Worm (Caenorhabditis elegans) whole organism, late embryonic: ENCODE data around the gene C06C3.7.

ENCODE experiments used
- F13H6.1 ChIP-seq: sonication (generic microtip); optimal IDR thresholded peaks from 2 replicates; lab custom pipeline; 2016; ENCODE audit warnings: missing genetic modification characterization, missing compliant biosample characterization
- ama-1 ChIP-seq: fragments of 150-350 bp; optimal IDR thresholded peaks from 2 replicates; lab custom pipeline; 2014
- ceh-14 ChIP-seq: sonication (generic microtip); optimal IDR thresholded peaks from 2 replicates; lab custom pipeline; 2016; ENCODE audit warnings: missing genotype, missing genetic modification characterization, missing compliant biosample characterization
- ceh-2 ChIP-seq: sonication (generic microtip); optimal IDR thresholded peaks from 2 replicates; lab custom pipeline; 2016; ENCODE audit warnings: missing genotype, missing genetic modification characterization, missing compliant biosample characterization
- ceh-30 ChIP-seq: fragments of 150-350 bp; optimal IDR thresholded peaks from 2 replicates; lab custom pipeline; 2014; ENCODE audit warnings: missing biosample characterization, missing genetic modification characterization
- ceh-31 ChIP-seq: sonication (generic microtip); optimal IDR thresholded peaks from 2 replicates; lab custom pipeline; 2016; ENCODE audit warnings: missing genetic modification characterization, missing compliant biosample characterization
- ceh-34 ChIP-seq: sonication (generic microtip); optimal IDR thresholded peaks from 2 replicates; lab custom pipeline; 2016; ENCODE audit warnings: mild to moderate bottlenecking, missing genetic modification characterization, missing compliant biosample characterization
- ceh-48 ChIP-seq: sonication (generic microtip); optimal IDR thresholded peaks from 2 replicates; lab custom pipeline; 2016; ENCODE audit warnings: missing genetic modification characterization, inconsistent platforms, missing compliant biosample characterization
- dmd-4 ChIP-seq: sonication (generic microtip); optimal IDR thresholded peaks from 2 replicates; lab custom pipeline; 2016; ENCODE audit warnings: borderline replicate concordance, missing genetic modification characterization, missing compliant biosample characterization
- elt-2 ChIP-seq: sonication (generic microtip); optimal IDR thresholded peaks from 2 replicates; lab custom pipeline; 2016; ENCODE audit warnings: missing genetic modification reagents, missing genetic modification characterization, missing compliant biosample characterization
- fkh-10 ChIP-seq: fragments of 150-350 bp; optimal IDR thresholded peaks from 2 replicates; lab custom pipeline; 2014; ENCODE audit warnings: missing biosample characterization, missing genetic modification reagents, missing genetic modification characterization
- fkh-6 ChIP-seq: sonication (generic microtip); optimal IDR thresholded peaks from 2 replicates; lab custom pipeline; 2016; ENCODE audit warnings: missing genetic modification characterization, missing compliant biosample characterization
- hlh-13 ChIP-seq: fragments of 200-800 bp; sonication (Bioruptor generic); optimal IDR thresholded peaks from 2 replicates; lab custom pipeline; 2018; ENCODE audit warnings: mild to moderate bottlenecking, missing genetic modification characterization, missing compliant biosample characterization
- hlh-15 ChIP-seq: sonication (generic microtip); optimal IDR thresholded peaks from 2 replicates; lab custom pipeline; 2016; ENCODE audit warnings: missing genetic modification characterization, missing compliant biosample characterization
- hlh-30 ChIP-seq: sonication (generic microtip); optimal IDR thresholded peaks from 2 replicates; lab custom pipeline; 2017; ENCODE audit warnings: antibody characterized with exemption, missing genetic modification characterization, missing compliant biosample characterization; ENCODE audit not compliant: insufficient read depth
- hlh-8 ChIP-seq: sonication (generic microtip); optimal IDR thresholded peaks from 2 replicates; lab custom pipeline; 2016; ENCODE audit warnings: missing genotype, missing genetic modification characterization, missing compliant biosample characterization
- lin-11 ChIP-seq: fragments of 200-800 bp; sonication (Bioruptor generic); optimal IDR thresholded peaks from 2 replicates; lab custom pipeline; 2018; ENCODE audit warnings: mild to moderate bottlenecking, missing genetic modification characterization, missing compliant biosample characterization
- nhr-11 ChIP-seq: fragments of 150-350 bp; optimal IDR thresholded peaks from 2 replicates; lab custom pipeline; 2014; ENCODE audit warnings: missing biosample characterization, missing genetic modification characterization
- nhr-232 ChIP-seq: sonication (generic microtip); optimal IDR thresholded peaks from 2 replicates; lab custom pipeline; 2016; ENCODE audit warnings: missing genetic modification characterization, missing compliant biosample characterization
- npax-4 ChIP-seq: sonication (generic microtip); optimal IDR thresholded peaks from 2 replicates; lab custom pipeline; 2016; ENCODE audit warnings: missing genetic modification characterization, missing compliant biosample characterization
- pha-4 ChIP-seq: fragments of 150-350 bp; optimal IDR thresholded peaks from 2 replicates; lab custom pipeline; 2018; ENCODE audit warnings: missing biosample characterization, missing genetic modification reagents, missing genetic modification characterization
- ref-2 ChIP-seq: sonication (generic microtip); optimal IDR thresholded peaks from 2 replicates; lab custom pipeline; 2016; ENCODE audit warnings: missing genetic modification characterization, missing compliant biosample characterization
- rnt-1 ChIP-seq: sonication (generic microtip); optimal IDR thresholded peaks from 2 replicates; lab custom pipeline; 2016; ENCODE audit warnings: missing genetic modification characterization, missing compliant biosample characterization
- sdc-2 ChIP-seq: sonication (generic microtip); optimal IDR thresholded peaks from 2 replicates; lab custom pipeline; 2016; ENCODE audit warnings: missing genotype, missing genetic modification characterization, missing compliant biosample characterization
- unc-42 ChIP-seq: sonication (generic microtip); optimal IDR thresholded peaks from 2 replicates; lab custom pipeline; 2016; ENCODE audit warnings: missing genotype, missing genetic modification characterization, missing compliant biosample characterization
- zip-5 ChIP-seq: sonication (generic microtip); optimal IDR thresholded peaks from 2 replicates; lab custom pipeline; 2016; ENCODE audit warnings: missing genetic modification characterization, missing compliant biosample characterization
- ztf-16 ChIP-seq: sonication (generic microtip); optimal IDR thresholded peaks from 2 replicates; lab custom pipeline; 2017; ENCODE audit warnings: missing genetic modification characterization, missing compliant biosample characterization

The C06C3.7 gene

DNA sequence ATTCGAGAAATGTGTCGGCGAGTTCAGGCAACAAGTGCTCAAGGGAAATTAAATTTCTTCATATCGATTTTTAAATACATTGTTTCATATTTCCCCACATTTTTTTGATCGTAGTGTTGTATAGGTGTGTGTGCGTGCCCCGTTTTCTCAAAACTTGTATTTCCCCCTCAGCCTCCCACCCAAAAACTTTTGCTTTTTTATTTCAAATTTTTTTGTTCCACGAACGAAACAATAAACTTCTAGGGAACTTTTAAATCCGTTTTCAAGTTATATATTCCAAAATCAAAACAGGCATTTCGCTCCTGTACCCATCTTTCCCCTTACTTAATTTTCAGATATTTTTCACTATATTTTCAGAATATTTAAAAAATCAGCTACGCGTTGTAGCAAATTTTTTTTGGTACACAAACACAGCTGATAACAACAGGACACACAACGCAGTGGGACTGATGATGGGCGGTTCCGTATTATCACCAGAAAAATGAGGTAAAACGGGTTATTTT, 32.8 kb downstream of the C06C3.7 start, which contains the start of the genes M176.4 and M176.16:
Gene M176.4 (plus strand): TSS at position 301 of the 503 bp plus-strand sequence.
Gene M176.16 (plus strand): TSS at position 453 of the 503 bp plus-strand sequence.
- TF ChIP-seq pha-4 (tag; lab: Kevin White, UChicago): no peak
- TF ChIP-seq hlh-8 (tag; lab: Kevin White, UChicago): no peak
- no peak for TF ChIP-seq sdc-2 (tag; lab: Kevin White, UChicago)
- no peak for TF ChIP-seq ama-1 (lab: Kevin White, UChicago)
- TF ChIP-seq elt-2 (tag; lab: Kevin White, UChicago): peak; percentile 22

DNA sequence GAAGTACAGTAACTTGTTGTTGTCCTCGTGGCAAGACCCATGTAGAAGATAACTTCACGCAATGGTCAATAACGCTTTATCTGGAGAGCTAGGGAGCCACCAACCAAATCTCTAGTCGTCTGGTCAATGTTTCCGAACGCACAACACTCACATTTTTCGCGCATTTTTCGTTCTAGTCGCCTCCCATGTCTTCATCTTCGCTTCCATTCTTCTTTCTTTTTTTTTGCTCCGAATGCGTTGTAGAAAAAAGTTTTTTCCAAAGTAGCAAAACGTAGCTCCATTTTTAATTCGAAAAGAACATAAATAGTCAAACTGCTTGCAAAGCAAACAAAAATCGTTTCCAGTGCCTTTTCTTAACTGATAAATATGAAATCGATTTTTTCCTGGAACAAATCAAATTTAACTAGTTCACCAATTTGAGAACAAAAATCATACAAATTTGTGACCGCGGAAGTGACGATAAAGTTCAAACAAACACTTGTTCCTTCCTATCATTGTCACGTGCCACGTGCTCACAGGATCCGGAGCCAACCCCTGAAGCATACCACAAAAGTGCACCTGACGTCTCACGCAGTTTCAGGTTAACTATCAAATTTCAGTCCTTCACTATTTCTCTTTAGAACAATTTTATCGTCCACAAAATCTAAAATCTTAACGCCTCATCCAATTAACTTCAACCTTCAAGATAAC, 33.6 kb downstream of the C06C3.7 start:
- no peak for TF ChIP-seq ztf-16 (tag; lab: Kevin White, UChicago)
- TF ChIP-seq, all 69 proteins: peak for 0

DNA sequence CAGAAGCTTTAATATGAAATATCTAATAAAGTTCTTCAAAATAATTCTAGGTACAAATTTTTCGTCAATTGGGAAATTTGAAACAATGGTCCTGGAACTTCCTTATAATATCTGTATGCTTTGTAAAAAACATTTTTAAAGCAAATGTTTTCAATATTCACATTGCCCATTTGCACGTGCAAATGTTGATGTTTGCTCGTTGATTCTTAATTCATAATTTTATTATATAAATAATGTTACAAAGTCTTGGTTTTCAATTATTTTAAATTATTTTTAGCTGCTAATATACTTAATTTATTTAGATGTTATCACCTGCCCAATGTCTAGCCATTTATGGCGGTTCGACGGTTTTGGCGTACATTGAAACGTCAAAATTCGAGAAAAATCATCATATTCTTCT, 36.6 kb downstream of the C06C3.7 start, which contains the start of gene M176.11:
Gene M176.11 (plus strand): TSS at position 301 of the 400 bp plus-strand sequence.
- TF ChIP-seq ceh-34 (tag; lab: Kevin White, UChicago): no peak
- no peak for TF ChIP-seq ref-2

DNA sequence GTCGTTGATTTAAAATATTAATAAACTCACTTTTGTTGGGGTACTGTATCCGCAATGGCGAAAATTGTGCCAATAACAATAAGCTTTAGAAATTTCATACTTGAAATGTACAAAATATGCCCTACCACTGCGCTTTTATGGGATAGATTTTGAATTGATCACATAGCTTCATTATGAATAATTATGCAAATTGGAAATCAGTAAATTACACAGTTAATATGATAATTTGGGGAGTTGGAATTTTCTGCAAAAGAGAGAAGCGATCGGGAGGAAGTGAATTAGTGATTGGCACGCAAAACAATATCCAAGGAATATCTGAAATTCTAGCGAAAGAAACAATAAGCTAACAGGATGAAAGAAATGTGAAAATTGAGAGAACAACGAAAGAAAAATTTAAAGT, 40.7 kb downstream of the C06C3.7 start, which contains the start of gene M176.10:
Gene M176.10 (minus strand): TSS at position 101 of the 400 bp plus-strand sequence.
- TF ChIP-seq unc-42 (tag; lab: Kevin White, UChicago) (no peak), F13H6.1 (no peak), zip-5 (tag; lab: Kevin White, UChicago) (no peak), dmd-4 (tag; lab: Kevin White, UChicago) (no peak)

DNA sequence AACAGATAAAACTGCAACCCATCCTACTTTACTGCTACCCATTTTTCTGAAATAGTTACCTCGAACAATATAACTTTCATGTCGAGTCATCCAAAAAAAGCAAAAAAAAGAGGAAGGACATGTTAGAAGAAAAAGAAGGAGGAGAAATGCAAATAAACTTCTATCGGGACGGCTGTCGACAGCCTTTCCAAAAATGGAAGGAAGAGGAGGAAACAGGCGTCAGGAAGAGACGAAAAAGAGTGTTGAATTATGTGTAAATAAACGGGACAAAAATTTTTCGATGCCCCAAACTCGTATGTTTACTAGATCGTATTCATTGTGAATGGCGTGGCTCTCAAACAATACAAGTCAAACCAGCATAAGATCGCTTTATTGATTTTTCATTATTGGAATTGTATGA, 42.3 kb downstream of the C06C3.7 start, which contains the start of gene M176.5:
Gene M176.5 (minus strand): TSS at position 101 of the 400 bp plus-strand sequence.
- TF ChIP-seq hlh-30 (tag; lab: Kevin White, UChicago): no peak
- TF ChIP-seq fkh-6 (tag; lab: Kevin White, UChicago): no peak

DNA sequence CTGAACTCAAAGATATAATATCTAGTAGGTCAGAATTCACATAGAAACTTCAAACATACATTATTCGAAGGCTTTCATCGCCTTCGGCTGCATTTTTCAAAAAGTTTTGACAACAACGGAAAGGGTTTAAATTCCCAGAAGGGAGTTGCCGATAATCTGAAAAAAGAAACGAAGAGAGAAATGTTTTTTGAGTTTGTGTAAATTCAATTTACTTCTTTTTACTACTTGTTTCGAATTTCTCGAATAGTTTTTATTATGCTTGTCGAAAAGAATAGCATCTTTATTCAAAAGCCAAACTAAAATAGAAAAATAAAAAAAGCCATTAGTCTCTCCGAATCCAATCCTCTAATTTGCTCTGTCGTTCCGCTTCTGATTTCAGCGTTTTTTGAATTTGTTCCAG, 45.8 kb downstream of the C06C3.7 start:
- TF ChIP-seq hlh-15: no peak
- TF ChIP-seq pha-4 (tag; lab: Kevin White, UChicago): no peak
- TF ChIP-seq ceh-2 (tag; lab: Kevin White, UChicago): no peak
- TF ChIP-seq F13H6.1: no peak
- TF ChIP-seq ref-2: no peak
- no peak for TF ChIP-seq hlh-13
- TF ChIP-seq, all 69 proteins: peak for 0

DNA sequence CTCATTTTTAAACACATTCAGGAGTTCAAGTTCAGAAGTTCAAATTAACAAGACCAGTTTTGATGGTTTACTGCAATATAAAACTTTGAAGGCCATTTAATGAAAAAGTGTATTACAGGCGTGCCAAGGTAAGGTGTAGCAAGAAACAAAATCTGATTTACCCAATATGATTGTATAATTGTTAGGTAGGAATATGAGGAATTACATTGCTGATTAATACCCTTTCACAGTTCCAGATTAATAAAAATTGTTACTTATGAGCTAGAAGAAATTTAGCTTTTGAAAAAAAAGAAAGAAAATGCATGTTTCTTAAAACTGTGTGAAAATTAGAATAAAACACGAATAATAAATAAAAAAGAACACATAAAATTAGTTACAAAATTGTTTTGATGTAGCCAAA, 48.3 kb downstream of the C06C3.7 start, which contains the start of gene kin-15:
Gene kin-15 (minus strand): TSS at position 101 of the 400 bp plus-strand sequence.
- TF ChIP-seq ceh-2 (tag; lab: Kevin White, UChicago): no peak
- TF ChIP-seq nhr-232 (tag; lab: Kevin White, UChicago): no peak
- TF ChIP-seq ceh-31: no peak
- no peak for TF ChIP-seq ceh-48
- no peak for TF ChIP-seq ceh-34 (tag; lab: Kevin White, UChicago)
- no peak for TF ChIP-seq lin-11
- no peak for TF ChIP-seq ama-1 (lab: Kevin White, UChicago)
- TF ChIP-seq rnt-1 (tag; lab: Kevin White, UChicago): no peak
- TF ChIP-seq npax-4: no peak
- TF ChIP-seq pha-4 (tag; lab: Kevin White, UChicago): no peak
- TF ChIP-seq nhr-11 (tag; lab: Kevin White, UChicago): no peak
- TF ChIP-seq fkh-10 (GFP tag; lab: Kevin White, UChicago): no peak
- no peak for TF ChIP-seq ceh-30
- TF ChIP-seq, all 69 proteins: peak for 0

DNA sequence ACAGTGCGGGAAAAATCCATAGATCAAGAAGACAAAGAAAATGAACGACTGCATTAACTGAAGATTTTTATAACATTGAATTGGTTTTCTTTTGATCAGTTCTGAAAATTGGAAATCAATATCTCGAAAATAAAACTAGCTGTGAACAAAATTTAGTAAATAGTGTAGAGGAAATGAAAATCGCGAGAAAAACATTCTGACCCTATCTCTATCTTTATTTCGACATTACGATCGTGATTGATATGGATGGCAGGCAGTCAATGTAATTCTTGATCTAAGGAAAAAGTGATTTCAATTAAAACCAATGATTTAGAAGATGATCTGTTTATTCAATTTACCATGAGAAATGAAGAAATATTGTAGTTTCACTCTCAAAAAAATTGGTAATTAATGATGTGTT, 50.7 kb downstream of the C06C3.7 start, which contains the start of gene kin-16:
Gene kin-16 (minus strand): TSS at position 101 of the 400 bp plus-strand sequence.
- TF ChIP-seq lin-11: no peak
- no peak for TF ChIP-seq ceh-14 (tag; lab: Kevin White, UChicago)
- TF ChIP-seq sdc-2 (tag; lab: Kevin White, UChicago): no peak
- no peak for TF ChIP-seq npax-4
- TF ChIP-seq, all 69 proteins: peak for 0
